Worm (Caenorhabditis elegans) whole organism, early embryonic: ENCODE results near the gene F55C5.17.

Experiments used
- B0310.2 ChIP-seq: sonication (generic microtip); optimal IDR thresholded peaks from 2 replicates; lab custom pipeline; 2016; ENCODE audit warnings: mild to moderate bottlenecking, missing genetic modification characterization, missing compliant biosample characterization
- aly-1 ChIP-seq: sonication (generic microtip); optimal IDR thresholded peaks from 2 replicates; lab custom pipeline; 2016; ENCODE audit warnings: missing genetic modification characterization, missing compliant biosample characterization
- ama-1 ChIP-seq: fragments of 150-350 bp; optimal IDR thresholded peaks from 2 replicates; lab custom pipeline; 2014
- ceh-13 ChIP-seq: fragments of 200-800 bp; sonication (Bioruptor generic); optimal IDR thresholded peaks from 2 replicates; lab custom pipeline; 2018; ENCODE audit warnings: mild to moderate bottlenecking, missing genetic modification characterization, missing compliant biosample characterization
- ceh-36 ChIP-seq: sonication (generic microtip); optimal IDR thresholded peaks from 2 replicates; lab custom pipeline; 2016; ENCODE audit warnings: missing genetic modification characterization, inconsistent platforms, missing compliant biosample characterization
- flt-1 ChIP-seq: fragments of 200-800 bp; sonication (Bioruptor generic); IDR thresholded peaks from 2 replicates; pipeline ENCODE4 v1.3.6; 2022; ENCODE audit warnings: missing genetic modification characterization, missing compliant biosample characterization
- hmbx-1 ChIP-seq: sonication (generic microtip); optimal IDR thresholded peaks from 2 replicates; lab custom pipeline; 2016; ENCODE audit warnings: mild to moderate bottlenecking, missing genetic modification characterization, missing compliant biosample characterization
- hmg-4 ChIP-seq: fragments of 200-800 bp; sonication (Bioruptor generic); optimal IDR thresholded peaks from 2 replicates; lab custom pipeline; 2018; ENCODE audit warnings: mild to moderate bottlenecking, missing genetic modification characterization, missing compliant biosample characterization
- hnd-1 ChIP-seq: sonication (generic microtip); optimal IDR thresholded peaks from 2 replicates; lab custom pipeline; 2016; ENCODE audit warnings: missing genetic modification characterization, missing compliant biosample characterization
- scrt-1 ChIP-seq: fragments of 200-800 bp; sonication (Bioruptor generic); IDR thresholded peaks from 2 replicates; pipeline ENCODE4 v1.3.6; 2022; ENCODE audit warnings: missing genetic modification characterization, missing compliant biosample characterization
- sea-1 ChIP-seq: fragments of 200-800 bp; sonication (Bioruptor generic); conservative IDR thresholded peaks from 2 replicates; pipeline ENCODE4 v1.3.6; 2022; ENCODE audit warnings: missing genetic modification characterization, missing compliant biosample characterization
- tra-4 ChIP-seq: sonication (generic microtip); optimal IDR thresholded peaks from 2 replicates; lab custom pipeline; 2017; ENCODE audit warnings: missing genetic modification characterization, missing compliant biosample characterization

DNA sequence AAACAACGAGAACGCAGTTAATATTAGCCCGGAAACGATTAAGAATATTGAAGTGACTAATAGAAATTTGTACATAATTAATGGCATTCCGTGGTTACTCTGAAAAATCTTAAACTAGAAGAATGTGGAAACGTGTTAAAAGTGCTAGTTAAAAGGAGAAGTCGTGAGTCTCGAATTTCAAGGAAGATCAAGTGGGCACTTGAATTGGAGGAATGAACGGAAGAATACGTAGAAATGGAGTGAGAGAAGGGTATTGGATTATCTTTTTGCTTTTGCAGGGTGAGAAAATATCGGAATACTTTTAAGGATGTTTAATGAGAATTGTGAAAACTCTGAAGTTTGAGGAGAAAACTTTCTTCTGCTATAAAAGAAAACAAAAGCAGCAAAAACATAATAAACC, 7.9 kb downstream of the F55C5.17 start, which contains the start of gene hpo-30:
- TF ChIP-seq hnd-1: no peak
- no peak for TF ChIP-seq sea-1 (GFP tag; lab: Robert Waterston, UW)
- no peak for TF ChIP-seq ama-1 (lab: Kevin White, UChicago)
- no peak for TF ChIP-seq ceh-13 (GFP tag; lab: Kevin White, UChicago)
- TF ChIP-seq hmg-4: no peak
- TF ChIP-seq aly-1: no peak
- TF ChIP-seq ceh-36 (tag; lab: Kevin White, UChicago): no peak
- TF ChIP-seq hmbx-1 (tag; lab: Kevin White, UChicago): no peak
- TF ChIP-seq tra-4 (tag; lab: Kevin White, UChicago): no peak
- no peak for TF ChIP-seq flt-1
- no peak for TF ChIP-seq scrt-1 (GFP tag; lab: Robert Waterston, UW)
- TF ChIP-seq B0310.2 (tag; lab: Kevin White, UChicago): no peak
